Fruit fly (Drosophila melanogaster) whole organism, embryonic: ENCODE results near the gene Dus1.

ENCODE experiments used
- CG8478 ChIP-seq: fragments of >200 bp; optimal IDR thresholded peaks from 2 replicates; lab custom pipeline; 2018
- Gug ChIP-seq: fragments of 200-800 bp; sonication (Bioruptor generic); IDR thresholded peaks from 4 replicates; pipeline ENCODE4 v1.3.6; 2022; ENCODE audit warnings: missing biosample characterization, missing genetic modification characterization
- dpn ChIP-seq, 2 experiments: fragments of 200-800 bp; sonication (Bioruptor generic); optimal IDR thresholded peaks; 3 replicates each; lab custom pipeline; 2016; ENCODE audit warnings: missing biosample characterization in 2 of 2, missing genetic modification characterization in 2 of 2

DNA sequence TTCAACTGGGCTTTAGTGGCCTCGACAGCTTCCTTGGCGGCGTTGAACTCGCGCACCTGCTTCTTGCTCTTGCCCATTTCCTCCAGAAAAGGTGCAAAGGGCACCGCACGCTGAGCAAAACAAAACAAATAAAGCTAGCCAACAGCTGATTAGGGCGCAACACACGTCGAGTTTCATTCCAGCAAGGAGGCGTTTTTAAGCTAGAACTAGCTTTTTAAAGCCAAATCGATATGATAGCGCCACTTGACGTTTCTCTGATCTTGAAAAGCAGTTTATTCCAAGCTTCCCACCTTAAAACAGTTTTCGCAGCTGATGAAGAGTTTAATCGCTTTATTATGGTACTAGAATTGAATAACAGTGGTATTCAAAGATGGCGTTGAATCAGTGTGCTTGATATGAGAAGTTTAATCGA lies 11.5 kb upstream of the Dus1 start, which contains the start of gene CG11601:
- TF ChIP-seq Gug (GFP tag; lab: Robert Waterston, UW) = peak; percentile 21; the same call in 1 of the 4 replicates
- no peak for TF ChIP-seq CG8478 (lab: Kevin White, UChicago)
- TF ChIP-seq dpn (GFP tag; optimal IDR thresholded peaks at IDR 0.05; lab: Kevin White, UChicago) = peak in 1 of 2 experiments; percentile 29
